Worm (Caenorhabditis elegans) whole organism, late embryonic: ENCODE data around the gene F53F8.5.

Experiments
- C38D4.7 ChIP-seq: fragments of 200-800 bp; sonication (Bioruptor generic); optimal IDR thresholded peaks from 2 replicates; lab custom pipeline; 2018; ENCODE audit warnings: mild to moderate bottlenecking, missing genetic modification characterization, moderate library complexity, missing compliant biosample characterization
- F13H6.1 ChIP-seq: sonication (generic microtip); optimal IDR thresholded peaks from 2 replicates; lab custom pipeline; 2016; ENCODE audit warnings: missing genetic modification characterization, missing compliant biosample characterization
- K02D7.2 ChIP-seq: sonication (generic microtip); optimal IDR thresholded peaks from 2 replicates; lab custom pipeline; 2017; ENCODE audit warnings: mild to moderate bottlenecking, missing genetic modification characterization, missing compliant biosample characterization
- K09A11.1 ChIP-seq: sonication (generic microtip); optimal IDR thresholded peaks from 2 replicates; lab custom pipeline; 2017; ENCODE audit warnings: antibody characterized with exemption, mild to moderate bottlenecking, missing genetic modification characterization, missing compliant biosample characterization; ENCODE audit not compliant: insufficient read depth
- T23F11.4 ChIP-seq: fragments of 200-800 bp; sonication (Bioruptor generic); optimal IDR thresholded peaks from 2 replicates; lab custom pipeline; 2018; ENCODE audit warnings: mild to moderate bottlenecking, missing genetic modification characterization, missing compliant biosample characterization
- ahr-1 ChIP-seq: sonication (generic microtip); optimal IDR thresholded peaks from 2 replicates; lab custom pipeline; 2016; ENCODE audit warnings: missing genetic modification characterization, missing compliant biosample characterization
- ceh-14 ChIP-seq: sonication (generic microtip); optimal IDR thresholded peaks from 2 replicates; lab custom pipeline; 2016; ENCODE audit warnings: missing genotype, missing genetic modification characterization, missing compliant biosample characterization
- ceh-18 ChIP-seq: sonication (generic microtip); optimal IDR thresholded peaks from 2 replicates; lab custom pipeline; 2016; ENCODE audit warnings: missing genetic modification characterization, missing compliant biosample characterization
- ceh-2 ChIP-seq: sonication (generic microtip); optimal IDR thresholded peaks from 2 replicates; lab custom pipeline; 2016; ENCODE audit warnings: missing genotype, missing genetic modification characterization, missing compliant biosample characterization
- ceh-24 ChIP-seq: sonication (generic microtip); optimal IDR thresholded peaks from 2 replicates; lab custom pipeline; 2016; ENCODE audit warnings: mild to moderate bottlenecking, missing genetic modification characterization, missing compliant biosample characterization
- ceh-30 ChIP-seq: fragments of 150-350 bp; optimal IDR thresholded peaks from 2 replicates; lab custom pipeline; 2014; ENCODE audit warnings: missing biosample characterization, missing genetic modification characterization
- ceh-31 ChIP-seq: sonication (generic microtip); optimal IDR thresholded peaks from 2 replicates; lab custom pipeline; 2016; ENCODE audit warnings: missing genetic modification characterization, missing compliant biosample characterization
- ceh-34 ChIP-seq: sonication (generic microtip); optimal IDR thresholded peaks from 2 replicates; lab custom pipeline; 2016; ENCODE audit warnings: mild to moderate bottlenecking, missing genetic modification characterization, missing compliant biosample characterization
- ceh-45 ChIP-seq: fragments of 200-800 bp; sonication (Bioruptor generic); IDR thresholded peaks from 2 replicates; pipeline ENCODE4 v1.3.6; 2022; ENCODE audit warnings: missing genetic modification reagents, missing genetic modification characterization, missing compliant biosample characterization
- ceh-48 ChIP-seq: sonication (generic microtip); optimal IDR thresholded peaks from 2 replicates; lab custom pipeline; 2016; ENCODE audit warnings: missing genetic modification characterization, inconsistent platforms, missing compliant biosample characterization
- ceh-6 ChIP-seq: fragments of 200-800 bp; sonication (Bioruptor generic); optimal IDR thresholded peaks from 2 replicates; lab custom pipeline; 2018; ENCODE audit warnings: mild to moderate bottlenecking, missing genetic modification characterization, missing compliant biosample characterization
- che-1 ChIP-seq: sonication (generic microtip); optimal IDR thresholded peaks from 2 replicates; lab custom pipeline; 2016; ENCODE audit warnings: mild to moderate bottlenecking, missing genetic modification characterization, missing compliant biosample characterization
- dmd-4 ChIP-seq: sonication (generic microtip); optimal IDR thresholded peaks from 2 replicates; lab custom pipeline; 2016; ENCODE audit warnings: borderline replicate concordance, missing genetic modification characterization, missing compliant biosample characterization
- dve-1 ChIP-seq: sonication (generic microtip); optimal IDR thresholded peaks from 2 replicates; lab custom pipeline; 2017; ENCODE audit warnings: antibody characterized with exemption, mild to moderate bottlenecking, missing genetic modification characterization, missing compliant biosample characterization
- fkh-6 ChIP-seq: sonication (generic microtip); optimal IDR thresholded peaks from 2 replicates; lab custom pipeline; 2016; ENCODE audit warnings: missing genetic modification characterization, missing compliant biosample characterization
- gmeb-2 ChIP-seq: sonication (generic microtip); optimal IDR thresholded peaks from 2 replicates; lab custom pipeline; 2016; ENCODE audit warnings: missing genetic modification characterization, inconsistent platforms, missing compliant biosample characterization
- hlh-30 ChIP-seq: sonication (generic microtip); optimal IDR thresholded peaks from 2 replicates; lab custom pipeline; 2017; ENCODE audit warnings: antibody characterized with exemption, missing genetic modification characterization, missing compliant biosample characterization; ENCODE audit not compliant: insufficient read depth
- hlh-6 ChIP-seq: sonication (generic microtip); optimal IDR thresholded peaks from 2 replicates; lab custom pipeline; 2016; ENCODE audit warnings: missing genotype, missing genetic modification characterization, missing compliant biosample characterization
- hlh-8 ChIP-seq: sonication (generic microtip); optimal IDR thresholded peaks from 2 replicates; lab custom pipeline; 2016; ENCODE audit warnings: missing genotype, missing genetic modification characterization, missing compliant biosample characterization
- lim-6 ChIP-seq: sonication (generic microtip); optimal IDR thresholded peaks from 2 replicates; lab custom pipeline; 2016; ENCODE audit warnings: missing genetic modification characterization, missing compliant biosample characterization
- lin-11 ChIP-seq: fragments of 200-800 bp; sonication (Bioruptor generic); optimal IDR thresholded peaks from 2 replicates; lab custom pipeline; 2018; ENCODE audit warnings: mild to moderate bottlenecking, missing genetic modification characterization, missing compliant biosample characterization
- madf-2 ChIP-seq: sonication (generic microtip); optimal IDR thresholded peaks from 2 replicates; lab custom pipeline; 2017; ENCODE audit warnings: missing genetic modification characterization, missing compliant biosample characterization
- nfya-1 ChIP-seq: sonication (generic microtip); optimal IDR thresholded peaks from 2 replicates; lab custom pipeline; 2017; ENCODE audit warnings: missing genetic modification characterization, mild to moderate bottlenecking, missing compliant biosample characterization, antibody characterized with exemption, moderate library complexity
- nhr-11 ChIP-seq: fragments of 150-350 bp; optimal IDR thresholded peaks from 2 replicates; lab custom pipeline; 2014; ENCODE audit warnings: missing biosample characterization, missing genetic modification characterization
- pat-9 ChIP-seq: fragments of 200-800 bp; sonication (Bioruptor generic); optimal IDR thresholded peaks from 2 replicates; lab custom pipeline; 2018; ENCODE audit warnings: mild to moderate bottlenecking, missing genetic modification characterization, moderate library complexity, missing compliant biosample characterization
- pha-2 ChIP-seq: sonication (generic microtip); optimal IDR thresholded peaks from 2 replicates; lab custom pipeline; 2017; ENCODE audit warnings: mild to moderate bottlenecking, missing genetic modification characterization, missing compliant biosample characterization
- pqm-1 ChIP-seq: sonication (generic microtip); optimal IDR thresholded peaks from 2 replicates; lab custom pipeline; 2016; ENCODE audit warnings: missing genetic modification characterization, missing compliant biosample characterization
- ref-2 ChIP-seq: sonication (generic microtip); optimal IDR thresholded peaks from 2 replicates; lab custom pipeline; 2016; ENCODE audit warnings: missing genetic modification characterization, missing compliant biosample characterization
- rnt-1 ChIP-seq: sonication (generic microtip); optimal IDR thresholded peaks from 2 replicates; lab custom pipeline; 2016; ENCODE audit warnings: missing genetic modification characterization, missing compliant biosample characterization
- sdc-2 ChIP-seq: sonication (generic microtip); optimal IDR thresholded peaks from 2 replicates; lab custom pipeline; 2016; ENCODE audit warnings: missing genotype, missing genetic modification characterization, missing compliant biosample characterization
- sox-2 ChIP-seq: fragments of 200-800 bp; sonication (Bioruptor generic); IDR thresholded peaks from 2 replicates; pipeline ENCODE4 v1.3.6; 2022; ENCODE audit warnings: missing genetic modification reagents, missing genetic modification characterization, missing compliant biosample characterization
- sox-4 ChIP-seq: sonication (generic microtip); optimal IDR thresholded peaks from 2 replicates; lab custom pipeline; 2017; ENCODE audit warnings: mild to moderate bottlenecking, missing genetic modification characterization, inconsistent platforms, missing compliant biosample characterization
- tbx-2 ChIP-seq: sonication (generic microtip); optimal IDR thresholded peaks from 2 replicates; lab custom pipeline; 2016; ENCODE audit warnings: missing genetic modification characterization, missing compliant biosample characterization
- tbx-7 ChIP-seq: sonication (generic microtip); optimal IDR thresholded peaks from 2 replicates; lab custom pipeline; 2016; ENCODE audit warnings: missing genotype, missing genetic modification characterization, missing compliant biosample characterization
- ttx-3 ChIP-seq: sonication (generic microtip); optimal IDR thresholded peaks from 2 replicates; lab custom pipeline; 2016; ENCODE audit warnings: missing genetic modification reagents, missing genetic modification characterization, missing compliant biosample characterization
- unc-42 ChIP-seq: sonication (generic microtip); optimal IDR thresholded peaks from 2 replicates; lab custom pipeline; 2016; ENCODE audit warnings: missing genotype, missing genetic modification characterization, missing compliant biosample characterization
- unc-55 ChIP-seq: sonication (generic microtip); optimal IDR thresholded peaks from 2 replicates; lab custom pipeline; 2017; ENCODE audit warnings: missing biosample characterization, missing genetic modification reagents, missing genetic modification characterization

The F53F8.5 gene

ce11 chrV:20711733-20712132, 7.9 kb upstream of the F53F8.5 start (continued):
- peak; percentile 80 for TF ChIP-seq ceh-31 (tag; lab: Kevin White, UChicago)
- TF ChIP-seq che-1 (tag; lab: Kevin White, UChicago), result no peak
- no peak for TF ChIP-seq lim-6 (tag; lab: Kevin White, UChicago)
- TF ChIP-seq, all 69 proteins: peak for 11

- TF ChIP-seq pqm-1 (tag; lab: Kevin White, UChicago), result no peak
These were observed 6.8 kb upstream of the F53F8.5 start for ce11 chrV:20710642-20711041.

DNA sequence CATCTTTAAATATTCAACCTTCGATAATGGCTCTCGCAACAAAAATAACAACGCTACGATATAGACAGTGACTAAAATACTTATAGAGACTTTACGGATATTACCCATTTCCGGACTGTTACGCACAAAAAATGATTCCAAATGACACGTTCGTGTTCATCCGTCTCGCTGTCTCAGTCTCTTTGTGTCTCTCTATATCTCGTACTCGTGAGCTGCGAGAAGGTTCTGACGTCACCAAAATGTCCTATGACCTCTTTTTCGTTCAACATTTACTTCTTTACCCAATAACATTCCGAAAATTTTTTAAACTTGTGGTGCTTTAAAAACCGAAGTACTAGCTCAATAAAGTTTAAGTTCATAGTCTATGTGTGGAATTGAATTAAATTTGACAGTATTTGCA, 6.3 kb upstream of the F53F8.5 start:
- TF ChIP-seq T23F11.4 (GFP tag; lab: Kevin White, UChicago) (no peak), hlh-30 (tag; lab: Kevin White, UChicago) (peak; percentile 85), ceh-34 (tag; lab: Kevin White, UChicago) (no peak), ceh-2 (tag; lab: Kevin White, UChicago) (no peak), ref-2 (tag; lab: Kevin White, UChicago) (no peak)

ce11 chrV:20698266-20698665, 5.6 kb downstream of the F53F8.5 start, which contains the start of gene F53F8.7:
F53F8.7 (minus strand) TSS chrV:20698366.
- TF ChIP-seq ceh-48 (tag; lab: Kevin White, UChicago) (no peak), ceh-45 (GFP tag; lab: Robert Waterston, UW) (no peak), nhr-11 (no peak), ceh-30 (tag; lab: Kevin White, UChicago) (no peak), F13H6.1 (tag; lab: Kevin White, UChicago) (no peak), pat-9 (no peak), sox-2 (GFP tag; lab: Robert Waterston, UW) (no peak), lin-11 (no peak), sdc-2 (tag; lab: Kevin White, UChicago) (no peak), ref-2 (tag; lab: Kevin White, UChicago) (no peak), nfya-1 (no peak), ceh-18 (tag; lab: Kevin White, UChicago) (no peak), ceh-24 (tag; lab: Kevin White, UChicago) (no peak), hlh-8 (tag; lab: Kevin White, UChicago) (no peak), pqm-1 (tag; lab: Kevin White, UChicago) (no peak), K02D7.2 (tag; lab: Kevin White, UChicago) (no peak), T23F11.4 (GFP tag; lab: Kevin White, UChicago) (no peak)

DNA sequence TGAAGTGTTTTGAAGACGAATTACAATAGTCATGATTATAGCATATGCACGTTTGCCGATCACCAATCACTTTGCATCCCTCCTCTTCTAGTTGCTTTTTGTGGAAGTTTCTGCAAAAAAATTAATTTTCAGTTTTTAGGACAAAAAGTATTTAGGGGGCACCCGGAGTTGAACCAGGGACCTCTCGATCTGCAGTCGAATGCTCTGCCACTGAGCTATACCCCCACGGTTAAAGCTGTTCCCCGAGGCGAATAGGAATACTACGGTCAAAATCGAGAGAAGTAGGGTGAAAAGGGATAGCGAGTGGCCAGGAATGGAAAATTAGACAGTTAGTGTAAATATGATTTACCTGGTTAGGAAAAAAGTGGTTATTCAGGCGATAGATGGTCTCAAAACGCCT, 9.9 kb downstream of the F53F8.5 start:
- TF ChIP-seq ttx-3 (tag; lab: Kevin White, UChicago), result no peak
- peak; percentile 64 for TF ChIP-seq ceh-6 (GFP tag; lab: Kevin White, UChicago)
- TF ChIP-seq ceh-2 (tag; lab: Kevin White, UChicago), result peak; percentile 18
- no peak for TF ChIP-seq hlh-8 (tag; lab: Kevin White, UChicago)
- TF ChIP-seq ahr-1 (tag; lab: Kevin White, UChicago), result no peak
- TF ChIP-seq pat-9, result peak; percentile 52
- peak; percentile 13 for TF ChIP-seq ceh-18 (tag; lab: Kevin White, UChicago)
- peak; percentile 29 for TF ChIP-seq madf-2 (tag; lab: Kevin White, UChicago)
- peak; percentile 5 for TF ChIP-seq fkh-6 (tag; lab: Kevin White, UChicago)
- TF ChIP-seq tbx-2, result peak; percentile 45
- TF ChIP-seq pqm-1 (tag; lab: Kevin White, UChicago), result no peak
- TF ChIP-seq gmeb-2 (tag; lab: Kevin White, UChicago), result peak; percentile 57
- peak; percentile 29 for TF ChIP-seq dve-1 (tag; lab: Kevin White, UChicago)
- TF ChIP-seq sox-4 (tag; lab: Kevin White, UChicago), result peak; percentile 38
- TF ChIP-seq unc-55 (GFP tag; lab: Kevin White, UChicago), result no peak
- no peak for TF ChIP-seq dmd-4 (tag; lab: Kevin White, UChicago)
- no peak for TF ChIP-seq ceh-14 (tag; lab: Kevin White, UChicago)
- no peak for TF ChIP-seq rnt-1 (tag; lab: Kevin White, UChicago)
- TF ChIP-seq ceh-31 (tag; lab: Kevin White, UChicago), result peak; percentile 15
- no peak for TF ChIP-seq nhr-11
- peak; percentile 50 for TF ChIP-seq lin-11
- peak; percentile 87 for TF ChIP-seq pha-2 (tag; lab: Kevin White, UChicago)
- peak; percentile 42 for TF ChIP-seq sdc-2 (tag; lab: Kevin White, UChicago)
- TF ChIP-seq K02D7.2 (tag; lab: Kevin White, UChicago), result peak; percentile 7
- TF ChIP-seq C38D4.7, result peak; percentile 58
- TF ChIP-seq hlh-6, result peak; percentile 62
- peak; percentile 3 for TF ChIP-seq K09A11.1
- peak; percentile 14 for TF ChIP-seq ceh-34 (tag; lab: Kevin White, UChicago)
- no peak for TF ChIP-seq tbx-7
- TF ChIP-seq unc-42 (tag; lab: Kevin White, UChicago), result no peak
- peak; percentile 15 for TF ChIP-seq ceh-48 (tag; lab: Kevin White, UChicago)
